Fruit fly (Drosophila melanogaster) whole organism, embryonic: ENCODE data around the gene shv.

Source experiments
- Abd-B ChIP-seq: fragments of 200-800 bp; sonication (Bioruptor generic); optimal IDR thresholded peaks from 2 replicates; lab custom pipeline; 2018; ENCODE audit warnings: missing biosample characterization, mild to moderate bottlenecking, missing genetic modification characterization, moderate library complexity
- CG10565 ChIP-seq: fragments of 200-800 bp; sonication (Bioruptor generic); optimal IDR thresholded peaks from 3 replicates; lab custom pipeline; 2016; ENCODE audit warnings: missing biosample characterization, mild to moderate bottlenecking, missing genetic modification characterization
- CG10654 ChIP-seq: fragments of 200-800 bp; sonication (Bioruptor generic); optimal IDR thresholded peaks from 2 replicates; lab custom pipeline; 2016; ENCODE audit warnings: missing biosample characterization, missing genetic modification characterization
- CG10959 ChIP-seq: fragments of 200-800 bp; sonication (Bioruptor generic); IDR thresholded peaks from 2 replicates; pipeline ENCODE4 v1.3.6; 2022; ENCODE audit warnings: missing biosample characterization, missing genetic modification characterization
- CG11093 ChIP-seq: fragments of 200-800 bp; sonication (Bioruptor generic); IDR thresholded peaks from 3 replicates; pipeline ENCODE4 v1.3.6; 2022; ENCODE audit warnings: missing biosample characterization, missing genetic modification characterization
- CG11247 ChIP-seq: fragments of 200-800 bp; sonication (Bioruptor generic); IDR thresholded peaks from 2 replicates; pipeline ENCODE4 v1.3.6; 2022; ENCODE audit warnings: missing biosample characterization, missing genetic modification characterization
- CG14710 ChIP-seq: fragments of 200-800 bp; sonication (Bioruptor generic); optimal IDR thresholded peaks from 3 replicates; lab custom pipeline; 2019; ENCODE audit warnings: missing biosample characterization, mild to moderate bottlenecking, missing genetic modification characterization, moderate library complexity
- CG15696 ChIP-seq: fragments of 200-800 bp; sonication (Bioruptor generic); optimal IDR thresholded peaks from 2 replicates; lab custom pipeline; 2019; ENCODE audit warnings: missing biosample characterization, mild to moderate bottlenecking, missing genetic modification characterization, moderate library complexity
- CG16779 ChIP-seq: fragments of 200-800 bp; sonication (Bioruptor generic); IDR thresholded peaks from 2 replicates; pipeline ENCODE4 v1.3.6; 2022; ENCODE audit warnings: missing biosample characterization, missing genetic modification characterization
- CG17802 ChIP-seq: fragments of 200-800 bp; sonication (Bioruptor generic); optimal IDR thresholded peaks from 2 replicates; lab custom pipeline; 2018; ENCODE audit warnings: missing biosample characterization, mild to moderate bottlenecking, missing genetic modification characterization, moderate library complexity
- CG18011 ChIP-seq: fragments of 200-800 bp; sonication (Bioruptor generic); optimal IDR thresholded peaks from 2 replicates; lab custom pipeline; 2017; ENCODE audit warnings: missing biosample characterization, missing genetic modification characterization, mild to moderate bottlenecking, moderate library complexity, missing genotype
- CG32532 ChIP-seq: fragments of 200-800 bp; sonication (Bioruptor generic); IDR thresholded peaks from 2 replicates; pipeline ENCODE4 v1.3.6; 2022; ENCODE audit warnings: missing biosample characterization, missing genetic modification characterization
- CG32767 ChIP-seq: fragments of 200-800 bp; sonication (Bioruptor generic); IDR thresholded peaks from 2 replicates; pipeline ENCODE4 v1.3.6; 2022; ENCODE audit warnings: missing biosample characterization, missing genetic modification characterization
- CG3726 ChIP-seq: fragments of 200-800 bp; sonication (Bioruptor generic); IDR thresholded peaks from 3 replicates; pipeline ENCODE4, ENCODE4 v1.3.6; 2022; ENCODE audit warnings: missing biosample characterization, missing genetic modification characterization
- CG3995 ChIP-seq: fragments of 200-800 bp; sonication (Bioruptor generic); optimal IDR thresholded peaks from 3 replicates; lab custom pipeline; 2016; ENCODE audit warnings: missing biosample characterization, missing genetic modification characterization
- CG4424 ChIP-seq: fragments of 200-800 bp; sonication (Bioruptor generic); optimal IDR thresholded peaks from 3 replicates; lab custom pipeline; 2016; ENCODE audit warnings: missing biosample characterization, missing genetic modification characterization
- CG4707 ChIP-seq: fragments of 200-800 bp; sonication (Bioruptor generic); optimal IDR thresholded peaks from 2 replicates; lab custom pipeline; 2018; ENCODE audit warnings: missing biosample characterization, mild to moderate bottlenecking, missing genetic modification characterization, moderate library complexity
- CG6175 ChIP-seq: fragments of 200-800 bp; sonication (Bioruptor generic); IDR thresholded peaks from 3 replicates; pipeline ENCODE4 v1.3.6; 2022; ENCODE audit warnings: missing biosample characterization, missing genetic modification characterization
- CG6689 ChIP-seq: fragments of 200-800 bp; sonication (Bioruptor generic); IDR thresholded peaks from 2 replicates; pipeline ENCODE4 v1.3.6; 2022; ENCODE audit warnings: missing biosample characterization, missing genetic modification characterization
- CG6791 ChIP-seq: fragments of 200-800 bp; sonication (Bioruptor generic); IDR thresholded peaks from 3 replicates; pipeline ENCODE4 v1.3.6; 2022; ENCODE audit warnings: missing biosample characterization, missing genetic modification characterization; ENCODE audit not compliant: partially characterized antibody
- CG7987 ChIP-seq: fragments of 200-800 bp; sonication (Bioruptor generic); optimal IDR thresholded peaks from 2 replicates; lab custom pipeline; 2018; ENCODE audit warnings: missing biosample characterization, mild to moderate bottlenecking, missing genetic modification characterization, moderate library complexity
- CG8281 ChIP-seq: fragments of 200-800 bp; sonication (Bioruptor generic); optimal IDR thresholded peaks from 2 replicates; lab custom pipeline; 2018; ENCODE audit warnings: missing biosample characterization, mild to moderate bottlenecking, missing genetic modification characterization, moderate library complexity
- CG8290 ChIP-seq, 3 experiments: fragments of 200-800 bp; sonication (Bioruptor generic); optimal IDR thresholded peaks; 2 replicates each; lab custom pipeline; 2016 to 2019; ENCODE audit warnings: missing biosample characterization in 3 of 3, missing genetic modification characterization in 3 of 3, mild to moderate bottlenecking in 2 of 3, moderate library complexity in 1 of 3
- Dll ChIP-seq: fragments of 200-800 bp; sonication (Bioruptor generic); IDR thresholded peaks from 4 replicates; pipeline ENCODE4 v1.3.6; 2022; ENCODE audit warnings: missing biosample characterization, missing genetic modification characterization; ENCODE audit not compliant: partially characterized antibody
- ERR ChIP-seq: fragments of 200-800 bp; sonication (Bioruptor generic); optimal IDR thresholded peaks from 2 replicates; lab custom pipeline; 2016; ENCODE audit warnings: missing biosample characterization, missing genetic modification characterization
- Hey ChIP-seq: fragments of 200-800 bp; sonication (Bioruptor generic); optimal IDR thresholded peaks from 3 replicates; lab custom pipeline; 2018; ENCODE audit warnings: missing biosample characterization, mild to moderate bottlenecking, missing genetic modification characterization
- Jarid2 ChIP-seq: fragments of 200-800 bp; sonication (Bioruptor generic); optimal IDR thresholded peaks from 3 replicates; lab custom pipeline; 2017; ENCODE audit warnings: mild to moderate bottlenecking, missing biosample characterization, missing genetic modification reagents, missing genetic modification characterization
- Optix ChIP-seq: fragments of 200-800 bp; sonication (Bioruptor generic); IDR thresholded peaks from 3 replicates; pipeline ENCODE4 v1.3.6; 2022; ENCODE audit warnings: missing biosample characterization, missing genetic modification characterization
- Sry-δ ChIP-seq: fragments of 200-800 bp; sonication (Bioruptor generic); optimal IDR thresholded peaks from 2 replicates; lab custom pipeline; 2016; ENCODE audit warnings: missing biosample characterization, missing genetic modification characterization
- Xrp1 ChIP-seq: fragments of 200-800 bp; sonication (Bioruptor generic); IDR thresholded peaks from 2 replicates; pipeline ENCODE4 v1.3.6; 2022; ENCODE audit warnings: missing biosample characterization, missing genetic modification characterization
- YL-1 ChIP-seq: fragments of 200-800 bp; sonication (Bioruptor generic); optimal IDR thresholded peaks from 3 replicates; lab custom pipeline; 2017; ENCODE audit warnings: missing biosample characterization, mild to moderate bottlenecking, missing genetic modification characterization
- ase ChIP-seq: fragments of 200-800 bp; sonication (Bioruptor generic); IDR thresholded peaks from 3 replicates; pipeline ENCODE4 v1.3.6; 2022; ENCODE audit warnings: missing biosample characterization, missing genetic modification characterization
- cad ChIP-seq: fragments of >200 bp; optimal IDR thresholded peaks from 2 replicates; lab custom pipeline; 2017; ENCODE audit warnings: missing biosample characterization, missing genetic modification characterization
- dati ChIP-seq: fragments of 200-800 bp; sonication (Bioruptor generic); IDR thresholded peaks from 2 replicates; pipeline ENCODE4 v1.3.6; 2022; ENCODE audit warnings: missing biosample characterization, missing genetic modification characterization
- dimm ChIP-seq: fragments of 200-800 bp; sonication (Bioruptor generic); IDR thresholded peaks from 2 replicates; pipeline ENCODE4 v1.3.6; 2022; ENCODE audit warnings: missing biosample characterization, missing genetic modification characterization
- disco-r ChIP-seq: fragments of 200-800 bp; sonication (Bioruptor generic); optimal IDR thresholded peaks from 2 replicates; lab custom pipeline; 2016; ENCODE audit warnings: missing biosample characterization, missing genetic modification characterization
- ems ChIP-seq: fragments of 200-800 bp; sonication (Bioruptor generic); optimal IDR thresholded peaks from 3 replicates; lab custom pipeline; 2016; ENCODE audit warnings: missing biosample characterization, missing genetic modification characterization
- ewg ChIP-seq: fragments of 200-800 bp; sonication (Bioruptor generic); optimal IDR thresholded peaks from 3 replicates; lab custom pipeline; 2017; ENCODE audit warnings: mild to moderate bottlenecking, missing biosample characterization, missing genetic modification reagents, missing genetic modification characterization
- kah ChIP-seq: fragments of 200-800 bp; sonication (Bioruptor generic); optimal IDR thresholded peaks from 2 replicates; lab custom pipeline; 2018; ENCODE audit warnings: missing biosample characterization, mild to moderate bottlenecking, missing genetic modification characterization
- pb ChIP-seq: fragments of 200-800 bp; sonication (Bioruptor generic); optimal IDR thresholded peaks from 3 replicates; lab custom pipeline; 2016; ENCODE audit warnings: missing biosample characterization, missing genetic modification characterization
- psq ChIP-seq: fragments of 200-800 bp; sonication (Bioruptor generic); optimal IDR thresholded peaks from 2 replicates; lab custom pipeline; 2017; ENCODE audit warnings: missing biosample characterization, missing genetic modification characterization
- rib ChIP-seq: fragments of 200-800 bp; sonication (Bioruptor generic); IDR thresholded peaks from 2 replicates; pipeline ENCODE4 v1.3.6; 2022; ENCODE audit warnings: missing biosample characterization, missing genetic modification characterization
- sug ChIP-seq: fragments of 200-800 bp; optimal IDR thresholded peaks from 2 replicates; lab custom pipeline; 2019; ENCODE audit warnings: missing biosample characterization, mild to moderate bottlenecking, missing genetic modification characterization, moderate library complexity
- tll ChIP-seq, 2 experiments: fragments of 200-800 bp in 1 of 2; fragments of >200 bp in 1 of 2; sonication (Bioruptor generic) in 1 of 2; optimal IDR thresholded peaks; 2 replicates each; lab custom pipeline; 2017 to 2019; ENCODE audit warnings: missing biosample characterization in 2 of 2, missing genetic modification characterization in 2 of 2, mild to moderate bottlenecking in 1 of 2, moderate library complexity in 1 of 2
- trh ChIP-seq: fragments of 200-800 bp; sonication (Bioruptor generic); optimal IDR thresholded peaks from 2 replicates; lab custom pipeline; 2016; ENCODE audit warnings: missing biosample characterization, missing genetic modification characterization
- tup ChIP-seq: fragments of 200-800 bp; sonication (Bioruptor generic); optimal IDR thresholded peaks from 2 replicates; lab custom pipeline; 2016; ENCODE audit warnings: missing biosample characterization, mild to moderate bottlenecking, missing genetic modification characterization, moderate library complexity
- tx ChIP-seq: fragments of 200-800 bp; sonication (Bioruptor generic); optimal IDR thresholded peaks from 2 replicates; lab custom pipeline; 2016; ENCODE audit warnings: missing biosample characterization, missing genetic modification characterization
- yki ChIP-seq: fragments of >200 bp; optimal IDR thresholded peaks from 3 replicates; lab custom pipeline; 2018
- zen ChIP-seq: fragments of 200-800 bp; sonication (Bioruptor generic); optimal IDR thresholded peaks from 3 replicates; lab custom pipeline; 2018; ENCODE audit warnings: missing biosample characterization, mild to moderate bottlenecking, missing genetic modification characterization, moderate library complexity
- zfh2 ChIP-seq: fragments of 200-800 bp; sonication (Bioruptor generic); optimal IDR thresholded peaks from 2 replicates; lab custom pipeline; 2016; ENCODE audit warnings: missing biosample characterization, missing genetic modification characterization

shv gene

DNA sequence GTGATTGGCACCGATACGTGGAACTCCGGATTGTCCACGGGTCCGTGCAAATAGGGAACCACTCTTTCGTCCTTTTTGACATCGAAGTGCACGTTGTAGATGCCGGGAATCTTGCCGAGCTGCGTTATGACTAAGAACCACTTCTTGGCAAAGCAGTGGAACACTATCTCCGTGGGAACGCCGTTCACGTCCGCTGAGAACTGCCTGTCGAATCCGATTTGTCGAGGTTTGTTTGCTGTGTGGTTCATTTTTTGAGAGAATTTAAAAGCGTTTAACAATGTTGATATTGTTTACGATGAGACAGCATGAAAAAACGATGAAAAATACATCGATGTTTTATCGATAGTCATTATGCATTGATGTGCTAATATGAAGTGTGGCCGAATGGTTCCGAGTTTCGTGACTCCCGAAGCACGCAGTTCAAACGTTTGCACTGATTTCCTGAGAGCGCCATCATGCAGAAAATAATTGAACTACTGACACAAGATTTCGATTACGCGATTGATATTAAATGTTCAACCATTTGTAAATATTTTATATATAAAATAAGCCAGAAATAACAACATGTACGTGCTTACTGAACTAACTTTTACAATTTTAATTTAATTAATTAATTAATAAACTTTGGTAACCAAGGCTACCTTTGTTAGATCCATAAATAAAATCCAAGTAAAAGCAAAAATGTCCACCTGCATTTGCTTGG, 31.6 kb upstream of the shv start, which contains the start of the genes CG11885 and CG13692 (continued):
- peak in 1 of 2 experiments; percentile 30 for TF ChIP-seq tll (GFP tag; optimal IDR thresholded peaks at IDR 0.05; lab: Kevin White, UChicago)
- TF ChIP-seq ERR: no peak
- TF ChIP-seq CG14710 (tag; lab: Kevin White, UChicago): peak; percentile 81
- peak; percentile 65 for TF ChIP-seq Abd-B
- TF ChIP-seq CG15696 (tag; lab: Kevin White, UChicago): peak; percentile 27
- no peak for TF ChIP-seq CG6689 (GFP tag; lab: Robert Waterston, UW)
- no peak for TF ChIP-seq tup (GFP tag; lab: Kevin White, UChicago)
- TF ChIP-seq zfh2 (GFP tag; lab: Kevin White, UChicago): no peak
- TF ChIP-seq Jarid2 (GFP tag; lab: Kevin White, UChicago): no peak
- TF ChIP-seq rib (GFP tag; lab: Robert Waterston, UW): peak; percentile 48; the same call in 1 of the 2 replicates
- peak; percentile 98 for TF ChIP-seq CG6791 (GFP tag; lab: Robert Waterston, UW)
- peak; percentile 47 for TF ChIP-seq ewg
- no peak for TF ChIP-seq Xrp1
- TF ChIP-seq pb (GFP tag; lab: Kevin White, UChicago): no peak
- peak; percentile 24 for TF ChIP-seq CG17802 (tag; lab: Kevin White, UChicago)
- TF ChIP-seq sug (tag; lab: Kevin White, UChicago): peak; percentile 62
- TF ChIP-seq CG7987 (GFP tag; lab: Kevin White, UChicago): peak; percentile 75
- no peak for TF ChIP-seq Hey (tag; lab: Kevin White, UChicago)
- no peak for TF ChIP-seq CG3726 (GFP tag; lab: Robert Waterston, UW)
- TF ChIP-seq trh: no peak
- TF ChIP-seq dati (GFP tag; lab: Robert Waterston, UW): no peak
- TF ChIP-seq CG11247 (GFP tag; lab: Robert Waterston, UW): no peak
- TF ChIP-seq CG32532 (GFP tag; lab: Robert Waterston, UW): peak; percentile 39; the same call in 1 of the 2 replicates
- TF ChIP-seq zen (tag; lab: Kevin White, UChicago): peak; percentile 74
- TF ChIP-seq ase (GFP tag; lab: Robert Waterston, UW): no peak
- peak; percentile 20 for TF ChIP-seq CG18011
- no peak for TF ChIP-seq psq (GFP tag; lab: Kevin White, UChicago)
- peak; percentile 88 for TF ChIP-seq Sry-δ (GFP tag; lab: Kevin White, UChicago)
- TF ChIP-seq CG3995 (GFP tag; lab: Kevin White, UChicago): peak; percentile 91
- no peak for TF ChIP-seq CG32767 (GFP tag; lab: Robert Waterston, UW)
- peak; percentile 93 for TF ChIP-seq CG8290 (GFP tag; optimal IDR thresholded peaks at IDR 0.05; lab: Kevin White, UChicago)
- TF ChIP-seq CG8290 (tag; optimal IDR thresholded peaks at IDR 0.05; lab: Kevin White, UChicago): peak in 1 of 2 experiments; percentile 88
- TF ChIP-seq CG16779 (GFP tag; lab: Robert Waterston, UW): no peak
- no peak for TF ChIP-seq CG10959
- no peak for TF ChIP-seq CG6175 (GFP tag; lab: Robert Waterston, UW)
- TF ChIP-seq CG11093 (GFP tag; lab: Robert Waterston, UW): no peak
- TF ChIP-seq Optix: no peak
- TF ChIP-seq CG4707: peak; percentile 1
- TF ChIP-seq CG10565 (GFP tag; lab: Kevin White, UChicago): no peak
- no peak for TF ChIP-seq tx
- TF ChIP-seq kah (GFP tag; lab: Kevin White, UChicago): no peak
- peak; percentile 98 for TF ChIP-seq Dll (GFP tag; lab: Robert Waterston, UW)
- TF ChIP-seq yki (lab: Kevin White, UChicago): no peak
- peak; percentile 30 for TF ChIP-seq CG4424
- no peak for TF ChIP-seq CG10654 (GFP tag; lab: Kevin White, UChicago)
- no peak for TF ChIP-seq cad (GFP tag; lab: Kevin White, UChicago)
- no peak for TF ChIP-seq ems
- TF ChIP-seq YL-1: peak; percentile 82
- TF ChIP-seq disco-r (GFP tag; lab: Kevin White, UChicago): no peak
- TF ChIP-seq dimm (GFP tag; lab: Robert Waterston, UW): no peak
- peak; percentile 76 for TF ChIP-seq CG8281 (tag; lab: Kevin White, UChicago)
